Worm (Caenorhabditis elegans) whole organism, early embryonic: ENCODE data around the gene nhr-126.

Source experiments
- B0310.2 ChIP-seq: sonication (generic microtip); optimal IDR thresholded peaks from 2 replicates; lab custom pipeline; 2016; ENCODE audit warnings: mild to moderate bottlenecking, missing genetic modification characterization, missing compliant biosample characterization
- F13C5.2 ChIP-seq: sonication (generic microtip); optimal IDR thresholded peaks from 2 replicates; lab custom pipeline; 2017; ENCODE audit warnings: mild to moderate bottlenecking, missing genetic modification characterization, inconsistent platforms, missing compliant biosample characterization
- aly-1 ChIP-seq: sonication (generic microtip); optimal IDR thresholded peaks from 2 replicates; lab custom pipeline; 2016; ENCODE audit warnings: missing genetic modification characterization, missing compliant biosample characterization
- ama-1 ChIP-seq: fragments of 150-350 bp; optimal IDR thresholded peaks from 2 replicates; lab custom pipeline; 2014
- ceh-13 ChIP-seq: fragments of 200-800 bp; sonication (Bioruptor generic); optimal IDR thresholded peaks from 2 replicates; lab custom pipeline; 2018; ENCODE audit warnings: mild to moderate bottlenecking, missing genetic modification characterization, missing compliant biosample characterization
- ceh-36 ChIP-seq: sonication (generic microtip); optimal IDR thresholded peaks from 2 replicates; lab custom pipeline; 2016; ENCODE audit warnings: missing genetic modification characterization, inconsistent platforms, missing compliant biosample characterization
- ets-7 ChIP-seq: sonication (generic microtip); optimal IDR thresholded peaks from 2 replicates; lab custom pipeline; 2016; ENCODE audit warnings: missing genotype, missing genetic modification characterization, missing compliant biosample characterization
- flt-1 ChIP-seq: fragments of 200-800 bp; sonication (Bioruptor generic); IDR thresholded peaks from 2 replicates; pipeline ENCODE4 v1.3.6; 2022; ENCODE audit warnings: missing genetic modification characterization, missing compliant biosample characterization
- hmbx-1 ChIP-seq: sonication (generic microtip); optimal IDR thresholded peaks from 2 replicates; lab custom pipeline; 2016; ENCODE audit warnings: mild to moderate bottlenecking, missing genetic modification characterization, missing compliant biosample characterization
- hmg-4 ChIP-seq: fragments of 200-800 bp; sonication (Bioruptor generic); optimal IDR thresholded peaks from 2 replicates; lab custom pipeline; 2018; ENCODE audit warnings: mild to moderate bottlenecking, missing genetic modification characterization, missing compliant biosample characterization
- hnd-1 ChIP-seq: sonication (generic microtip); optimal IDR thresholded peaks from 2 replicates; lab custom pipeline; 2016; ENCODE audit warnings: missing genetic modification characterization, missing compliant biosample characterization
- pes-1 ChIP-seq: fragments of 200-800 bp; sonication (Bioruptor generic); IDR thresholded peaks from 2 replicates; pipeline ENCODE4 v1.3.6; 2022; ENCODE audit warnings: missing genetic modification reagents, missing genetic modification characterization, missing compliant biosample characterization
- scrt-1 ChIP-seq: fragments of 200-800 bp; sonication (Bioruptor generic); IDR thresholded peaks from 2 replicates; pipeline ENCODE4 v1.3.6; 2022; ENCODE audit warnings: missing genetic modification characterization, missing compliant biosample characterization
- sea-1 ChIP-seq: fragments of 200-800 bp; sonication (Bioruptor generic); conservative IDR thresholded peaks from 2 replicates; pipeline ENCODE4 v1.3.6; 2022; ENCODE audit warnings: missing genetic modification characterization, missing compliant biosample characterization
- tbx-11 ChIP-seq: fragments of 200-800 bp; sonication (Bioruptor generic); IDR thresholded peaks from 2 replicates; pipeline ENCODE4 v1.3.6; 2022; ENCODE audit warnings: missing genetic modification characterization, missing compliant biosample characterization
- tbx-37 ChIP-seq: fragments of 200-800 bp; sonication (Bioruptor generic); conservative IDR thresholded peaks from 2 replicates; pipeline ENCODE4 v1.3.6; 2022; ENCODE audit warnings: missing genetic modification reagents, missing genetic modification characterization, missing compliant biosample characterization
- tra-4 ChIP-seq: sonication (generic microtip); optimal IDR thresholded peaks from 2 replicates; lab custom pipeline; 2017; ENCODE audit warnings: missing genetic modification characterization, missing compliant biosample characterization

The nhr-126 gene

ce11 chrV:2214428-2215038 lies 14.3 kb upstream of the nhr-126 start, which contains the start of gene nhr-184:
nhr-184 (minus strand) TSS chrV:2214478.
- TF ChIP-seq hnd-1 (tag; lab: Kevin White, UChicago) (no peak), ama-1 (lab: Kevin White, UChicago) (no peak), tbx-11 (GFP tag; lab: Robert Waterston, UW) (no peak), ets-7 (tag; lab: Kevin White, UChicago) (no peak), tra-4 (tag; lab: Kevin White, UChicago) (no peak)

- TF ChIP-seq ceh-13 (GFP tag; lab: Kevin White, UChicago): no peak
- no peak for TF ChIP-seq scrt-1 (GFP tag; lab: Robert Waterston, UW)
- TF ChIP-seq F13C5.2 (tag; lab: Kevin White, UChicago): no peak
- TF ChIP-seq tbx-11 (GFP tag; lab: Robert Waterston, UW): no peak
- TF ChIP-seq ama-1 (lab: Kevin White, UChicago): no peak
- TF ChIP-seq B0310.2 (tag; lab: Kevin White, UChicago): no peak
- TF ChIP-seq tbx-37 (GFP tag; lab: Robert Waterston, UW): no peak
- TF ChIP-seq tra-4 (tag; lab: Kevin White, UChicago): no peak
- no peak for TF ChIP-seq flt-1 (GFP tag; lab: Robert Waterston, UW)
- TF ChIP-seq hnd-1 (tag; lab: Kevin White, UChicago): no peak
- TF ChIP-seq aly-1 (tag; lab: Kevin White, UChicago): no peak
- TF ChIP-seq hmbx-1 (tag; lab: Kevin White, UChicago): no peak
- no peak for TF ChIP-seq ceh-36 (tag; lab: Kevin White, UChicago)
- TF ChIP-seq ets-7 (tag; lab: Kevin White, UChicago): no peak
- no peak for TF ChIP-seq sea-1 (GFP tag; lab: Robert Waterston, UW)
- TF ChIP-seq pes-1 (GFP tag; lab: Robert Waterston, UW): no peak
- no peak for TF ChIP-seq hmg-4
Observed at ce11 chrV:2215352-2215751, 13.5 kb upstream of the nhr-126 start, which contains the start of gene nstp-8. nstp-8 (plus strand) TSS chrV:2215652.

ce11 chrV:2216927-2217326 lies 12.0 kb upstream of the nhr-126 start:
- no peak for TF ChIP-seq tra-4 (tag; lab: Kevin White, UChicago)
- TF ChIP-seq flt-1 (GFP tag; lab: Robert Waterston, UW): no peak
- no peak for TF ChIP-seq aly-1 (tag; lab: Kevin White, UChicago)
- no peak for TF ChIP-seq sea-1 (GFP tag; lab: Robert Waterston, UW)
- TF ChIP-seq ceh-36 (tag; lab: Kevin White, UChicago): no peak
- TF ChIP-seq ceh-13 (GFP tag; lab: Kevin White, UChicago): no peak

ce11 chrV:2218803-2219202 lies 10.1 kb upstream of the nhr-126 start, which contains the start of gene nhr-56:
nhr-56 (plus strand) TSS chrV:2219004.
- TF ChIP-seq B0310.2 (tag; lab: Kevin White, UChicago) (no peak), aly-1 (tag; lab: Kevin White, UChicago) (no peak), tbx-11 (GFP tag; lab: Robert Waterston, UW) (no peak), ets-7 (tag; lab: Kevin White, UChicago) (no peak), hmbx-1 (tag; lab: Kevin White, UChicago) (no peak), ceh-13 (GFP tag; lab: Kevin White, UChicago) (no peak), sea-1 (GFP tag; lab: Robert Waterston, UW) (no peak), scrt-1 (GFP tag; lab: Robert Waterston, UW) (no peak), ceh-36 (tag; lab: Kevin White, UChicago) (no peak), F13C5.2 (tag; lab: Kevin White, UChicago) (no peak)

ce11 chrV:2221764-2222163 lies 7.1 kb upstream of the nhr-126 start, which contains the start of gene nhr-128:
nhr-128 (plus strand) TSS chrV:2222064.
- TF ChIP-seq hmbx-1 (tag; lab: Kevin White, UChicago) (no peak), ceh-36 (tag; lab: Kevin White, UChicago) (no peak), hmg-4 (no peak), B0310.2 (tag; lab: Kevin White, UChicago) (no peak), flt-1 (GFP tag; lab: Robert Waterston, UW) (no peak), pes-1 (GFP tag; lab: Robert Waterston, UW) (no peak), ets-7 (tag; lab: Kevin White, UChicago) (no peak), scrt-1 (GFP tag; lab: Robert Waterston, UW) (no peak), F13C5.2 (tag; lab: Kevin White, UChicago) (no peak)

ce11 chrV:2225130-2225529 lies 3.8 kb upstream of the nhr-126 start, which contains the start of gene nhr-103:
nhr-103 (plus strand) TSS chrV:2225430.
- TF ChIP-seq hmbx-1 (tag; lab: Kevin White, UChicago) (no peak), B0310.2 (tag; lab: Kevin White, UChicago) (no peak), ceh-36 (tag; lab: Kevin White, UChicago) (no peak), tbx-11 (GFP tag; lab: Robert Waterston, UW) (no peak), hnd-1 (tag; lab: Kevin White, UChicago) (no peak), hmg-4 (no peak), tra-4 (tag; lab: Kevin White, UChicago) (no peak), ets-7 (tag; lab: Kevin White, UChicago) (no peak), sea-1 (GFP tag; lab: Robert Waterston, UW) (no peak), flt-1 (GFP tag; lab: Robert Waterston, UW) (no peak), tbx-37 (GFP tag; lab: Robert Waterston, UW) (no peak), ama-1 (lab: Kevin White, UChicago) (no peak), F13C5.2 (tag; lab: Kevin White, UChicago) (no peak)

ce11 chrV:2226903-2227302 lies 2.0 kb upstream of the nhr-126 start, which contains the start of gene nhr-18:
nhr-18 (plus strand) TSS chrV:2227203.
- TF ChIP-seq tbx-11 (GFP tag; lab: Robert Waterston, UW): no peak
- TF ChIP-seq B0310.2 (tag; lab: Kevin White, UChicago): no peak
- TF ChIP-seq scrt-1 (GFP tag; lab: Robert Waterston, UW): no peak
- no peak for TF ChIP-seq hmbx-1 (tag; lab: Kevin White, UChicago)
- TF ChIP-seq F13C5.2 (tag; lab: Kevin White, UChicago): no peak
- no peak for TF ChIP-seq ets-7 (tag; lab: Kevin White, UChicago)
- no peak for TF ChIP-seq ceh-13 (GFP tag; lab: Kevin White, UChicago)
- TF ChIP-seq tra-4 (tag; lab: Kevin White, UChicago): no peak
- no peak for TF ChIP-seq ceh-36 (tag; lab: Kevin White, UChicago)
- TF ChIP-seq pes-1 (GFP tag; lab: Robert Waterston, UW): no peak
- TF ChIP-seq flt-1 (GFP tag; lab: Robert Waterston, UW): no peak
- no peak for TF ChIP-seq aly-1 (tag; lab: Kevin White, UChicago)
- no peak for TF ChIP-seq ama-1 (lab: Kevin White, UChicago)
- no peak for TF ChIP-seq hnd-1 (tag; lab: Kevin White, UChicago)
- no peak for TF ChIP-seq sea-1 (GFP tag; lab: Robert Waterston, UW)
- TF ChIP-seq hmg-4: no peak
- no peak for TF ChIP-seq tbx-37 (GFP tag; lab: Robert Waterston, UW)
